Worm (Caenorhabditis elegans): ENCODE data around the gene ZK418.11.

ZK418.11 gene

ce11 chrIII:7142172-7142601 lies 42.1 kb downstream of the ZK418.11 start (continued):
- TF ChIP-seq Y105C5A.15 (GFP tag; IDR thresholded peaks at IDR 0.05): 0 out of 2 replicates have a peak, but pooled peaks have one; percentile 58
- no peak for TF ChIP-seq lin-39 (tag; optimal IDR thresholded peaks at IDR 0.05)
- TF ChIP-seq aha-1 (tag): no peak
- TF ChIP-seq zip-2 (tag; optimal IDR thresholded peaks at IDR 0.05): no peak
- no peak for TF ChIP-seq nhr-237 (tag; optimal IDR thresholded peaks at IDR 0.05)
- TF ChIP-seq php-3 (GFP tag; IDR thresholded peaks at IDR 0.05): peak; percentile 71; the same call in 1 of the 2 replicates
- TF ChIP-seq arid-1 (GFP tag; conservative IDR thresholded peaks at IDR 0.05): peak; percentile 62
- TF ChIP-seq rbr-2 (tag; optimal IDR thresholded peaks at IDR 0.05): peak; percentile 28
- TF ChIP-seq ceh-62 (tag; optimal IDR thresholded peaks at IDR 0.05): no peak
- peak; percentile 64 for TF ChIP-seq lin-38 (GFP tag; IDR thresholded peaks at IDR 0.05)
- TF ChIP-seq nhr-41 (GFP tag; IDR thresholded peaks at IDR 0.05): 0 out of 2 replicates have a peak, but pooled peaks have one; percentile 26
- TF ChIP-seq hlh-30 (tag; optimal IDR thresholded peaks at IDR 0.05; ENCODE audit: insufficient read depth): peak; percentile 65
- no peak for TF ChIP-seq hif-1 (tag; optimal IDR thresholded peaks at IDR 0.05)
- TF ChIP-seq tag-97 (GFP tag; IDR thresholded peaks at IDR 0.05): no peak
- TF ChIP-seq nhr-77 (tag; optimal IDR thresholded peaks at IDR 0.05): no peak
- TF ChIP-seq jun-1 (tag; optimal IDR thresholded peaks at IDR 0.05): no peak
- peak; percentile 63 for TF ChIP-seq mes-2 (tag; optimal IDR thresholded peaks at IDR 0.05; ENCODE audit: poor library complexity, severe bottlenecking)
- no peak for TF ChIP-seq hmg-1.1 (GFP tag; IDR thresholded peaks at IDR 0.05)
- TF ChIP-seq gei-8 (GFP tag; optimal IDR thresholded peaks at IDR 0.05): no peak
- TF ChIP-seq madf-9 (GFP tag; conservative IDR thresholded peaks at IDR 0.05): no peak
- peak; percentile 8 for TF ChIP-seq F10B5.3 (tag; optimal IDR thresholded peaks at IDR 0.05)
- TF ChIP-seq F37D6.2 (tag; optimal IDR thresholded peaks at IDR 0.05): no peak
- TF ChIP-seq mxl-3 (GFP tag; optimal IDR thresholded peaks at IDR 0.05): no peak
- no peak for TF ChIP-seq unc-39 (tag; optimal IDR thresholded peaks at IDR 0.05)
- TF ChIP-seq ceh-44 (GFP tag; IDR thresholded peaks at IDR 0.05): peak; percentile 61; the same call in 1 of the 2 replicates
- TF ChIP-seq daf-19 (GFP tag; conservative IDR thresholded peaks at IDR 0.05): 0 out of 2 replicates have a peak, but pooled peaks have one; percentile 56
- no peak for TF ChIP-seq nhr-76 (tag; optimal IDR thresholded peaks at IDR 0.05)
- TF ChIP-seq attf-4 (tag; optimal IDR thresholded peaks at IDR 0.05): no peak
- TF ChIP-seq mdl-1 (tag; optimal IDR thresholded peaks at IDR 0.05): no peak
- no peak for TF ChIP-seq skn-1 (tag; optimal IDR thresholded peaks at IDR 0.05)
- no peak for TF ChIP-seq ceh-20 (GFP tag; IDR thresholded peaks at IDR 0.05)
- TF ChIP-seq snpc-4 (tag; optimal IDR thresholded peaks at IDR 0.05): peak; percentile 81
- no peak for TF ChIP-seq ztf-11 (tag; optimal IDR thresholded peaks at IDR 0.05)
- TF ChIP-seq nhr-111 (GFP tag; optimal IDR thresholded peaks at IDR 0.05): peak; percentile 27
- TF ChIP-seq spr-3 (GFP tag; optimal IDR thresholded peaks at IDR 0.05): no peak
- no peak for TF ChIP-seq dpl-1 (GFP tag; optimal IDR thresholded peaks at IDR 0.05)
- no peak for TF ChIP-seq Y5F2A.4 (GFP tag; optimal IDR thresholded peaks at IDR 0.05)
- TF ChIP-seq pha-4 (GFP tag; IDR thresholded peaks at IDR 0.05): no peak
- TF ChIP-seq pha-4 (tag; optimal IDR thresholded peaks at IDR 0.05): no peak
- TF ChIP-seq unc-62 (GFP tag; optimal IDR thresholded peaks at IDR 0.05 in 1 of 2): peak in 1 of 2 experiments; percentile 28
- no peak for TF ChIP-seq unc-62 (tag; optimal IDR thresholded peaks at IDR 0.05)
- TF ChIP-seq ctbp-1 (GFP tag; IDR thresholded peaks at IDR 0.05): no peak
- peak; percentile 35 for TF ChIP-seq nhr-48 (tag; optimal IDR thresholded peaks at IDR 0.05)
- TF ChIP-seq nhr-6 (tag; optimal IDR thresholded peaks at IDR 0.05): peak; percentile 26
- no peak for TF ChIP-seq sdz-12 (GFP tag; optimal IDR thresholded peaks at IDR 0.05)
- TF ChIP-seq lsy-2 (tag; optimal IDR thresholded peaks at IDR 0.05): peak in 1 of 2 experiments; percentile 56
- TF ChIP-seq ceh-28 (tag; optimal IDR thresholded peaks at IDR 0.05): no peak
- peak; percentile 51 for TF ChIP-seq dve-1 (tag; optimal IDR thresholded peaks at IDR 0.05; ENCODE audit: insufficient read depth)
- no peak for TF ChIP-seq lin-15B (tag; optimal IDR thresholded peaks at IDR 0.05)
- no peak for TF ChIP-seq zag-1 (tag; optimal IDR thresholded peaks at IDR 0.05)
- TF ChIP-seq lin-29 (GFP tag; IDR thresholded peaks at IDR 0.05): no peak
- TF ChIP-seq pqm-1 (tag; optimal IDR thresholded peaks at IDR 0.05): no peak

Data from whole organism, L4 larva.